Fruit fly (Drosophila melanogaster) whole organism, embryonic: ENCODE measurements around the gene MED15.

ENCODE experiments used
- CG10274 ChIP-seq: fragments of 200-800 bp; sonication (Bioruptor generic); optimal IDR thresholded peaks from 3 replicates; lab custom pipeline; 2017; ENCODE audit warnings: missing biosample characterization, mild to moderate bottlenecking, missing genetic modification characterization
- CG11560 ChIP-seq: fragments of 200-800 bp; sonication (Bioruptor generic); IDR thresholded peaks from 3 replicates; pipeline ENCODE4 v1.3.6; 2022; ENCODE audit warnings: missing biosample characterization, missing genetic modification characterization
- CG13424 ChIP-seq: fragments of 200-800 bp; sonication (Bioruptor generic); optimal IDR thresholded peaks from 2 replicates; lab custom pipeline; 2019; ENCODE audit warnings: missing biosample characterization, mild to moderate bottlenecking, missing genetic modification characterization, moderate library complexity
- CG14050 ChIP-seq: fragments of 200-800 bp; sonication (Bioruptor generic); IDR thresholded peaks from 3 replicates; pipeline ENCODE4 v1.3.6; 2022; ENCODE audit warnings: missing biosample characterization, missing genetic modification characterization
- CG17328 ChIP-seq: fragments of 200-800 bp; sonication (Bioruptor generic); IDR thresholded peaks from 2 replicates; pipeline ENCODE4 v1.3.6; 2022; ENCODE audit warnings: missing biosample characterization, missing genetic modification characterization
- CG18764 ChIP-seq: fragments of 200-800 bp; sonication (Bioruptor generic); optimal IDR thresholded peaks from 3 replicates; lab custom pipeline; 2016; ENCODE audit warnings: missing biosample characterization, missing genetic modification characterization
- CG2116 ChIP-seq: fragments of 200-800 bp; sonication (Bioruptor generic); optimal IDR thresholded peaks from 3 replicates; lab custom pipeline; 2018; ENCODE audit warnings: missing biosample characterization, mild to moderate bottlenecking, missing genetic modification characterization
- CG30020 ChIP-seq: fragments of 200-800 bp; optimal IDR thresholded peaks from 2 replicates; lab custom pipeline; 2019; ENCODE audit warnings: missing biosample characterization, mild to moderate bottlenecking, missing genetic modification characterization, moderate library complexity
- CG3163 ChIP-seq: fragments of 200-800 bp; sonication (Bioruptor generic); optimal IDR thresholded peaks from 3 replicates; lab custom pipeline; 2016; ENCODE audit warnings: missing biosample characterization, missing genetic modification characterization
- CG33557 ChIP-seq: fragments of 200-800 bp; sonication (Bioruptor generic); optimal IDR thresholded peaks from 2 replicates; lab custom pipeline; 2019; ENCODE audit warnings: missing biosample characterization, mild to moderate bottlenecking, missing genetic modification characterization, moderate library complexity
- CG34422 ChIP-seq: fragments of 200-800 bp; sonication (Bioruptor generic); IDR thresholded peaks from 3 replicates; pipeline ENCODE4 v1.3.6; 2022; ENCODE audit warnings: missing biosample characterization, missing genetic modification characterization
- CG3838 ChIP-seq: fragments of 200-800 bp; sonication (Bioruptor generic); optimal IDR thresholded peaks from 3 replicates; lab custom pipeline; 2016; ENCODE audit warnings: missing biosample characterization, missing genetic modification characterization
- CG3995 ChIP-seq: fragments of 200-800 bp; sonication (Bioruptor generic); optimal IDR thresholded peaks from 3 replicates; lab custom pipeline; 2016; ENCODE audit warnings: missing biosample characterization, missing genetic modification characterization
- CG4617 ChIP-seq: fragments of 200-800 bp; sonication (Bioruptor generic); optimal IDR thresholded peaks from 3 replicates; lab custom pipeline; 2016; ENCODE audit warnings: missing biosample characterization, missing genetic modification characterization, borderline replicate concordance
- CG6254 ChIP-seq: fragments of 200-800 bp; sonication (Bioruptor generic); optimal IDR thresholded peaks from 3 replicates; lab custom pipeline; 2017; ENCODE audit warnings: mild to moderate bottlenecking, missing biosample characterization, missing genetic modification reagents, missing genetic modification characterization
- CG6689 ChIP-seq: fragments of 200-800 bp; sonication (Bioruptor generic); IDR thresholded peaks from 2 replicates; pipeline ENCODE4 v1.3.6; 2022; ENCODE audit warnings: missing biosample characterization, missing genetic modification characterization
- CG6791 ChIP-seq: fragments of 200-800 bp; sonication (Bioruptor generic); IDR thresholded peaks from 3 replicates; pipeline ENCODE4 v1.3.6; 2022; ENCODE audit warnings: missing biosample characterization, missing genetic modification characterization; ENCODE audit not compliant: partially characterized antibody
- CG8924 ChIP-seq: fragments of 200-800 bp; optimal IDR thresholded peaks from 3 replicates; lab custom pipeline; 2019; ENCODE audit warnings: missing biosample characterization, mild to moderate bottlenecking, missing genetic modification characterization, moderate library complexity
- CG9932 ChIP-seq: fragments of 200-800 bp; sonication (Bioruptor generic); IDR thresholded peaks from 2 replicates; pipeline ENCODE4 v1.3.6; 2022; ENCODE audit warnings: missing biosample characterization, missing genetic modification characterization
- Fer3 ChIP-seq: fragments of 200-800 bp; sonication (Bioruptor generic); optimal IDR thresholded peaks from 2 replicates; lab custom pipeline; 2018; ENCODE audit warnings: missing biosample characterization, mild to moderate bottlenecking, missing genetic modification characterization, moderate library complexity
- Gug ChIP-seq: fragments of 200-800 bp; sonication (Bioruptor generic); IDR thresholded peaks from 4 replicates; pipeline ENCODE4 v1.3.6; 2022; ENCODE audit warnings: missing biosample characterization, missing genetic modification characterization
- H2.0 ChIP-seq: fragments of 200-800 bp; sonication (Bioruptor generic); IDR thresholded peaks from 2 replicates; pipeline ENCODE4 v1.3.6; 2022; ENCODE audit warnings: missing biosample characterization, missing genetic modification characterization
- Hr51 ChIP-seq, 2 experiments: fragments of 200-800 bp; sonication (Bioruptor generic); optimal IDR thresholded peaks; 2 replicates in 1 of 2; 3 replicates in 1 of 2; lab custom pipeline; 2016 to 2018; ENCODE audit warnings: missing biosample characterization in 2 of 2, missing genetic modification characterization in 2 of 2, mild to moderate bottlenecking in 1 of 2, moderate library complexity in 1 of 2
- Mad ChIP-seq: fragments of 200-800 bp; sonication (Bioruptor generic); optimal IDR thresholded peaks from 2 replicates; lab custom pipeline; 2016; ENCODE audit warnings: missing biosample characterization, missing genetic modification characterization
- PHDP ChIP-seq: fragments of 200-800 bp; sonication (Bioruptor generic); optimal IDR thresholded peaks from 3 replicates; lab custom pipeline; 2018; ENCODE audit warnings: missing biosample characterization, mild to moderate bottlenecking, missing genetic modification characterization, moderate library complexity
- Sox100B ChIP-seq: fragments of 200-800 bp; sonication (Bioruptor generic); optimal IDR thresholded peaks from 3 replicates; lab custom pipeline; 2018; ENCODE audit warnings: missing biosample characterization, mild to moderate bottlenecking, missing genetic modification characterization
- Sry-δ ChIP-seq: fragments of 200-800 bp; sonication (Bioruptor generic); optimal IDR thresholded peaks from 2 replicates; lab custom pipeline; 2016; ENCODE audit warnings: missing biosample characterization, missing genetic modification characterization
- Xbp1 ChIP-seq: fragments of 200-800 bp; sonication (Bioruptor generic); optimal IDR thresholded peaks from 3 replicates; lab custom pipeline; 2016; ENCODE audit warnings: missing biosample characterization, mild to moderate bottlenecking, missing genetic modification characterization
- ab ChIP-seq: fragments of 200-800 bp; sonication (Bioruptor generic); optimal IDR thresholded peaks from 2 replicates; lab custom pipeline; 2016; ENCODE audit warnings: missing biosample characterization, missing genetic modification characterization
- amos ChIP-seq: fragments of 200-800 bp; sonication (Bioruptor generic); IDR thresholded peaks from 2 replicates; pipeline ENCODE4 v1.3.6; 2022; ENCODE audit warnings: missing biosample characterization, missing genetic modification characterization; ENCODE audit not compliant: partially characterized antibody
- bigmax ChIP-seq: fragments of 200-800 bp; sonication (Bioruptor generic); optimal IDR thresholded peaks from 2 replicates; lab custom pipeline; 2018; ENCODE audit warnings: missing biosample characterization, mild to moderate bottlenecking, missing genetic modification characterization
- cad ChIP-seq: fragments of >200 bp; optimal IDR thresholded peaks from 2 replicates; lab custom pipeline; 2017; ENCODE audit warnings: missing biosample characterization, missing genetic modification characterization
- chm ChIP-seq: fragments of 200-800 bp; sonication (Bioruptor generic); IDR thresholded peaks from 2 replicates; pipeline ENCODE4 v1.3.6; 2022; ENCODE audit warnings: missing biosample characterization, missing genetic modification characterization
- corto ChIP-seq: fragments of 200-800 bp; sonication (Bioruptor generic); optimal IDR thresholded peaks from 2 replicates; lab custom pipeline; 2016; ENCODE audit warnings: missing biosample characterization, mild to moderate bottlenecking, missing genetic modification characterization, moderate library complexity
- eve ChIP-seq, 2 experiments: fragments of >200 bp; optimal IDR thresholded peaks; 2 replicates each; lab custom pipeline; 2017; ENCODE audit warnings: missing biosample characterization in 2 of 2, missing genetic modification characterization in 2 of 2
- ewg ChIP-seq: fragments of 200-800 bp; sonication (Bioruptor generic); optimal IDR thresholded peaks from 3 replicates; lab custom pipeline; 2017; ENCODE audit warnings: mild to moderate bottlenecking, missing biosample characterization, missing genetic modification reagents, missing genetic modification characterization
- fru ChIP-seq: fragments of >200 bp; optimal IDR thresholded peaks from 2 replicates; lab custom pipeline; 2017
- ftz-f1 ChIP-seq: fragments of 200-800 bp; sonication (Bioruptor generic); optimal IDR thresholded peaks from 2 replicates; lab custom pipeline; 2016; ENCODE audit warnings: missing biosample characterization, missing genetic modification characterization
- gem ChIP-seq: fragments of 200-800 bp; sonication (Bioruptor generic); optimal IDR thresholded peaks from 2 replicates; lab custom pipeline; 2019; ENCODE audit warnings: missing biosample characterization, mild to moderate bottlenecking, missing genetic modification characterization, moderate library complexity
- luna ChIP-seq: fragments of 200-800 bp; sonication (Bioruptor generic); optimal IDR thresholded peaks from 2 replicates; lab custom pipeline; 2016; ENCODE audit warnings: missing biosample characterization, missing genetic modification characterization
- pan ChIP-seq, 4 experiments: fragments of >200 bp in 3 of 4; fragments of 200-800 bp in 1 of 4; sonication (Bioruptor generic) in 1 of 4; optimal IDR thresholded peaks in 3 of 4; IDR thresholded peaks in 1 of 4; 2 replicates each; pipeline versions ENCODE4 v1.3.6 to Lab custom; 2017 to 2022; ENCODE audit warnings: missing biosample characterization in 2 of 4, missing genetic modification characterization in 2 of 4, mixed read lengths in 1 of 4
- pho ChIP-seq: fragments of 200-800 bp; sonication (Bioruptor generic); optimal IDR thresholded peaks from 2 replicates; lab custom pipeline; 2016; ENCODE audit warnings: missing biosample characterization, missing genetic modification characterization
- phol ChIP-seq: fragments of 200-800 bp; sonication (Bioruptor generic); optimal IDR thresholded peaks from 3 replicates; lab custom pipeline; 2018; ENCODE audit warnings: missing biosample characterization, mild to moderate bottlenecking, missing genetic modification characterization, moderate library complexity
- prd ChIP-seq, 3 experiments: fragments of >200 bp in 2 of 3; fragments of 200-800 bp in 1 of 3; sonication (Bioruptor generic) in 1 of 3; optimal IDR thresholded peaks in 2 of 3; IDR thresholded peaks in 1 of 3; 2 replicates in 2 of 3; 3 replicates in 1 of 3; pipeline versions ENCODE4 v1.3.6 to Lab custom; 2017 to 2022; ENCODE audit warnings: missing biosample characterization in 1 of 3, missing genetic modification characterization in 1 of 3
- row ChIP-seq: fragments of 200-800 bp; sonication (Bioruptor generic); IDR thresholded peaks from 3 replicates; pipeline ENCODE4 v1.3.6; 2022; ENCODE audit warnings: missing biosample characterization, missing genetic modification characterization
- schlank ChIP-seq: fragments of 200-800 bp; sonication (Bioruptor generic); optimal IDR thresholded peaks from 2 replicates; lab custom pipeline; 2018; ENCODE audit warnings: missing biosample characterization, mild to moderate bottlenecking, missing genetic modification characterization
- sens ChIP-seq: fragments of 200-800 bp; sonication (Bioruptor generic); peaks from one replicate; lab custom pipeline; 2016; ENCODE audit warnings: missing biosample characterization, missing genetic modification characterization
- slou ChIP-seq: fragments of 200-800 bp; sonication (Bioruptor generic); optimal IDR thresholded peaks from 3 replicates; lab custom pipeline; 2016; ENCODE audit warnings: missing biosample characterization, missing genetic modification characterization
- toy ChIP-seq: fragments of 200-800 bp; sonication (Bioruptor generic); IDR thresholded peaks from 2 replicates; pipeline ENCODE4 v1.3.6; 2022; ENCODE audit warnings: missing biosample characterization, missing genetic modification characterization

Gene MED15

DNA sequence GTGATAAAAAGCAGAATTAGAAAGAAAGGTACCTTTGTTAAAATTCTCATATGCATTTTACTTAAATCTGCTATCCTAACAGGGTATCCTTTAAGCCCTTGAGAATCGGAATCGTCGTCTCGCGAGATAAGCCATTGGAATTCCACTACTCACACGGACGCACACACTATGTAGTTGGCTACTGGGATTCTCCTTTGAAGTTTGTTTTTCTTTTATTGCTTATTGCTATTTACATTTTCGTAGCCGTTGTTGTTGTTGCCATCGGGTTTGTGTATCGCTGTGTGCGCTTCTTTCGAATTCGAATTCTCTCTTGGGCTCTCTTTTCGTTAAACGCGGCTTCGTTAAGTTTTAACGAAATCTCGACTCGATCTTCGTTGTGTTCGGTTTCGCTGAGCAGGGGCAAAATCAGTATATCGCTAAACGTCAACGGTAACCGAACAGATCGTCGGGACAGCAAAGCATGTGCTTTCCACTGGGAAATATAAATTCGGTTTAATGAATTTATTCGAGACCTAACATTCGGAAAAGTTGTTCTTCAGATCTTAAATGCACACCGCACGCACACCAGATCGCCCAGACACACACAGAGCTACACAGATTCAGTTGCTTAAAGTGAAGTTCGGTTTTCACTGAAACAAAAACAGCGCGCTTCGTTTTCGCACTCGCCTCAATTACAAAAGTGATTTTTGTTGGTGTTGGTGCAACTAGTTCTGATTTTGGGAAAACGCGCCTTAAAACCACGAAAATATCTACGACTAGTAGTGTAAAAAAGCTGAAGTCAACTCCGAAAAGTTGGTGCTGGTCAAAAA lies 41.8 kb upstream of the MED15 start, which contains the start of gene ex (continued):
- TF ChIP-seq CG8924 (tag; lab: Kevin White, UChicago) (peak; percentile 84), CG6791 (GFP tag; lab: Robert Waterston, UW) (no peak), CG6254 (GFP tag; lab: Kevin White, UChicago) (peak; percentile 57), CG13424 (tag; lab: Kevin White, UChicago) (peak; percentile 65), phol (tag; lab: Kevin White, UChicago) (no peak), Hr51 (GFP tag; optimal IDR thresholded peaks at IDR 0.05; lab: Kevin White, UChicago) (peak; percentile 7 to 13), Mad (GFP tag; lab: Kevin White, UChicago) (peak; percentile 19), pan (optimal IDR thresholded peaks at IDR 0.05; lab: Kevin White, UChicago) (no peak), pan (GFP tag; optimal IDR thresholded peaks at IDR 0.05 in 1 of 2, IDR thresholded peaks at IDR 0.05 in 1 of 2) (peak in 1 of 2 experiments; percentile 61), CG4617 (no peak), slou (no peak), ftz-f1 (GFP tag; lab: Kevin White, UChicago) (no peak), luna (GFP tag; lab: Kevin White, UChicago) (peak; percentile 30), CG11560 (tag; lab: Robert Waterston, UW) (no peak), CG6689 (GFP tag; lab: Robert Waterston, UW) (no peak), chm (GFP tag; lab: Robert Waterston, UW) (peak; percentile 68), gem (tag; lab: Kevin White, UChicago) (peak; percentile 64), ab (GFP tag; lab: Kevin White, UChicago) (no peak), sens (peak; percentile 92), PHDP (tag; lab: Kevin White, UChicago) (peak; percentile 75), CG14050 (peak; percentile 29; the same call in 1 of the 3 replicates), CG30020 (tag; lab: Kevin White, UChicago) (no peak), CG2116 (GFP tag; lab: Kevin White, UChicago) (peak; percentile 44), CG3838 (GFP tag; lab: Kevin White, UChicago) (no peak), pho (GFP tag; lab: Kevin White, UChicago) (no peak), CG34422 (GFP tag; lab: Robert Waterston, UW) (no peak), corto (GFP tag; lab: Kevin White, UChicago) (peak; percentile 48), schlank (tag; lab: Kevin White, UChicago) (peak; percentile 74), CG17328 (GFP tag; lab: Robert Waterston, UW) (no peak), CG9932 (GFP tag; lab: Robert Waterston, UW) (no peak), CG33557 (peak; percentile 62), Xbp1 (GFP tag; lab: Kevin White, UChicago) (no peak), row (GFP tag; lab: Robert Waterston, UW) (no peak; the same call in 2 of the 3 replicates), Sry-δ (GFP tag; lab: Kevin White, UChicago) (no peak), Gug (GFP tag; lab: Robert Waterston, UW) (no peak), ewg (peak; percentile 37), CG10274 (GFP tag; lab: Kevin White, UChicago) (no peak), eve (GFP tag; optimal IDR thresholded peaks at IDR 0.05; lab: Kevin White, UChicago) (peak in 1 of 2 experiments; percentile 65), CG3163 (peak; percentile 65), fru (lab: Kevin White, UChicago) (no peak), toy (no peak), CG3995 (GFP tag; lab: Kevin White, UChicago) (no peak), Fer3 (peak; percentile 54), CG18764 (GFP tag; lab: Kevin White, UChicago) (peak; percentile 32), H2.0 (GFP tag; lab: Robert Waterston, UW) (no peak), cad (peak; percentile 61), bigmax (no peak), amos (GFP tag; lab: Robert Waterston, UW) (peak; percentile 24; the same call in 1 of the 2 replicates), Sox100B (GFP tag; lab: Kevin White, UChicago) (peak; percentile 54), prd (optimal IDR thresholded peaks at IDR 0.05; lab: Kevin White, UChicago) (no peak), prd (GFP tag; IDR thresholded peaks at IDR 0.05; lab: Robert Waterston, UW) (no peak)
